Worm (Caenorhabditis elegans) whole organism, L4 larva: ENCODE results near the gene metl-6.

Source experiments
- ama-1 ChIP-seq: fragments of 150-350 bp; optimal IDR thresholded peaks from 2 replicates; lab custom pipeline; 2014; ENCODE audit warnings: inconsistent platforms, mixed read lengths
- ceh-44 ChIP-seq: fragments of 200-800 bp; sonication (Bioruptor generic); IDR thresholded peaks from 2 replicates; pipeline ENCODE4 v1.3.6; 2022; ENCODE audit warnings: missing genetic modification reagents, missing genetic modification characterization, missing compliant biosample characterization
- daf-8 ChIP-seq: fragments of 200-800 bp; sonication (Bioruptor generic); IDR thresholded peaks from 2 replicates; pipeline ENCODE4 v1.3.6; 2022; ENCODE audit warnings: missing genetic modification characterization, missing compliant biosample characterization
- pqm-1 ChIP-seq: sonication (generic microtip); optimal IDR thresholded peaks from 2 replicates; lab custom pipeline; 2017; ENCODE audit warnings: missing biosample characterization, missing genetic modification characterization
- rbr-2 ChIP-seq: sonication (generic microtip); optimal IDR thresholded peaks from 2 replicates; lab custom pipeline; 2016; ENCODE audit warnings: missing genotype, missing genetic modification characterization, missing compliant biosample characterization
- skn-1 ChIP-seq: fragments of 150-350 bp; optimal IDR thresholded peaks from 2 replicates; lab custom pipeline; 2014; ENCODE audit warnings: missing biosample characterization, missing genetic modification characterization
- unc-130 ChIP-seq: sonication (generic microtip); optimal IDR thresholded peaks from 2 replicates; lab custom pipeline; 2016; ENCODE audit warnings: missing genetic modification reagents, missing genetic modification characterization, missing compliant biosample characterization
- zip-11 ChIP-seq: fragments of 200-800 bp; sonication (Bioruptor generic); IDR thresholded peaks from 2 replicates; pipeline ENCODE4 v1.3.6; 2022; ENCODE audit warnings: missing genetic modification characterization, missing compliant biosample characterization

DNA sequence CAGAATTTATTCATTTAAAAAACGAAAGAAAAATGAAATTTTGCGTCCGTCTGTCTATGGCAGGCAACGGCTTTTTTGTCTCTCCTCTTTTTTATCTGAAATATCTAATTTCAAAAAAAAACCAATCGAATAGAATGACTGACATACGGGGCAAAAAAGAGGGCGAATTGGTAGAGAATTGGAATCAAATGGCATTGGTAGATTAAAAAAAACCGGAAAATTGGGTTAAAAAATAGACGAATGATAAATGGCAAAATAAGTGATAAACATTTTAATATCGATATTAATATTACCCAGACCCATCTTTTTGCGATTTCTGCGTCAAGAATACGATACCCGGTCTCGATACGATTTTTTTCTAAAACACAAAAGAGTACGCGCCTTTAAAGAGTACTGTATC, 20.0 kb downstream of the metl-6 start, which contains the start of gene tir-1:
- TF ChIP-seq zip-11: no peak
- TF ChIP-seq skn-1 (tag; lab: Kevin White, UChicago): no peak
- TF ChIP-seq ama-1 (lab: Kevin White, UChicago): no peak
- no peak for TF ChIP-seq rbr-2
- no peak for TF ChIP-seq pqm-1
- no peak for TF ChIP-seq unc-130
- TF ChIP-seq daf-8: no peak
- TF ChIP-seq ceh-44 (GFP tag; lab: Robert Waterston, UW): no peak
